Worm (Caenorhabditis elegans) whole organism, L2 larva: ENCODE results near the gene nhr-1.
A peak's percentile ranks its signal among the peaks of the same experiment; 100 is the strongest.

Experiments used
- C34F6.9 ChIP-seq: fragments of 150-350 bp; optimal IDR thresholded peaks from 2 replicates; lab custom pipeline; 2014; ENCODE audit warnings: missing biosample characterization, missing genetic modification characterization
- R02D3.7 ChIP-seq: fragments of 150-350 bp; optimal IDR thresholded peaks from 2 replicates; lab custom pipeline; 2014; ENCODE audit warnings: missing biosample characterization, missing genetic modification characterization
- lsy-2 ChIP-seq, 2 experiments: fragments of 150-350 bp in 1 of 2; sonication (generic microtip) in 1 of 2; optimal IDR thresholded peaks; 2 replicates each; lab custom pipeline; 2014 to 2017; ENCODE audit warnings: missing biosample characterization in 2 of 2, missing genetic modification characterization in 2 of 2
- mdl-1 ChIP-seq, 2 experiments: fragments of 150-350 bp in 1 of 2; sonication (generic microtip) in 1 of 2; optimal IDR thresholded peaks; 2 replicates each; lab custom pipeline; 2017; ENCODE audit warnings: missing biosample characterization in 2 of 2, missing genetic modification characterization in 2 of 2
- nhr-11 ChIP-seq: fragments of 150-350 bp; optimal IDR thresholded peaks from 2 replicates; lab custom pipeline; 2014; ENCODE audit warnings: missing biosample characterization, missing genetic modification characterization
- nhr-237 ChIP-seq: fragments of 150-350 bp; optimal IDR thresholded peaks from 2 replicates; lab custom pipeline; 2014; ENCODE audit warnings: missing biosample characterization, missing genetic modification characterization
- nhr-6 ChIP-seq: fragments of 150-350 bp; optimal IDR thresholded peaks from 2 replicates; lab custom pipeline; 2014; ENCODE audit warnings: missing biosample characterization, missing genetic modification characterization
- unc-62 ChIP-seq: fragments of 150-350 bp; optimal IDR thresholded peaks from 2 replicates; lab custom pipeline; 2014; ENCODE audit warnings: missing biosample characterization, missing genetic modification reagents, missing genetic modification characterization
- ztf-11 ChIP-seq: sonication (generic microtip); optimal IDR thresholded peaks from 2 replicates; lab custom pipeline; 2017; ENCODE audit warnings: missing biosample characterization, missing genetic modification characterization
- ztf-4 ChIP-seq: fragments of 150-350 bp; optimal IDR thresholded peaks from 2 replicates; lab custom pipeline; 2014; ENCODE audit warnings: missing biosample characterization, missing genetic modification characterization

DNA sequence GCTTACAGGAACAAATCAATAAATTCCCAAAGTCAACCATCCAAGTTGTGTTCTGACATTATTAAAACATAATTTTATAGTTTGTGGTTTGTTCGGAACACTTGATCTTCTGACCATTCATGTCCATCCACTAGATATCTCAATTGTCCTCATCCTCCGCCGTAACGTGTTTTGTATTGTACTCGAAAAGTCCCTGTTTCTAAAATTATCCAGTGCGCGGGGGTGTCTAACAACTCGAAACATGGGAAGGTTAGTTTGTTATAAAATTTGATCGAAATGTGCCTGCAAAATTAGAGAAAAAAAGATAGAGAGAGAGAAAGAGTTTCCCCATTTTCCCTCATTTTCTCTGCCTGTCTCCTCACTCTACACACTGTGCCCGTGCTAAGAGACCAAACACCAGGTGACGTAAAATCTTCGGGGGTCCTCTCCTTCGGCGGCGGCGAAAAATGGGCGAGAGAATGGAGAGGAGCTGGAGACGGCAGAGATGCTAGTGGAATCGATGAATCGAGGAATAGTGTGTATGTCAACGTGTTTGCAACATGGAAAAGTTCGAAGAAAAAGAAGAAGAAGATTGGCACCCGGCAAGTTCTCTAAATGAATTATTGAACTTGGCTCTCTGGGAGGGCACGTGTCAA, 8.2 kb upstream of the nhr-1 start:
- peak; percentile 39 to 84 for TF ChIP-seq lsy-2 (tag; optimal IDR thresholded peaks at IDR 0.05; lab: Kevin White, UChicago)
- peak; percentile 90 to 95 for TF ChIP-seq mdl-1 (tag; optimal IDR thresholded peaks at IDR 0.05; lab: Kevin White, UChicago)
- peak; percentile 54 for TF ChIP-seq ztf-4 (tag; lab: Kevin White, UChicago)
- TF ChIP-seq nhr-11 (tag; lab: Kevin White, UChicago): no peak
- no peak for TF ChIP-seq ztf-11 (tag; lab: Kevin White, UChicago)
- TF ChIP-seq nhr-6 (tag; lab: Kevin White, UChicago): peak; percentile 78
- no peak for TF ChIP-seq unc-62 (GFP tag; lab: Kevin White, UChicago)
- no peak for TF ChIP-seq R02D3.7 (tag; lab: Kevin White, UChicago)
- peak; percentile 77 for TF ChIP-seq C34F6.9 (tag; lab: Kevin White, UChicago)
- no peak for TF ChIP-seq nhr-237 (tag; lab: Kevin White, UChicago)
